Fruit fly (Drosophila melanogaster): ENCODE data around the gene CG13949.

DNA sequence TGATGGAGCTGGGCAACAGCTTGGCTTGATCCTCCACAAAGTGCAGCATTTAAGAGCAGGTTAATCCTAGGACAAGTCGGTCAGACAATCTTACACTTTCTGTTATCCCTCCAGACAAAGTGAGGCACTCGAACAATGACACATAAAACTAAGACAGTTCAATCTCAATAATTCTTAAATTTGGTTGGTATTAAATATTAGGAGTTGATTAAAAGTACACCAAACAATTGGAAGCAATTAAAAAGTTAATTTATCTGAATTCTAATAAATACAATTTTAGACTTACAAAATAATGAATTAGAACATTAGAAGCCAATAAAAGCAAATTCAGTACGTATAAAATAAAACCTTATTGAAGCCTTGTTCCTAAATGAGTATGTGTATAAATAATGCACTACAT, 37.3 kb upstream of the CG13949 start, which contains the start of gene CG15880:
- TF ChIP-seq CTCF (optimal IDR thresholded peaks at IDR 0.05) (no peak), CG8478 (optimal IDR thresholded peaks at IDR 0.05) (no peak)

Measured in S2 (cell line).